Worm (Caenorhabditis elegans): Measurements from ENCODE around the gene C08B6.11.

Gene C08B6.11

ce11 chrV:10072721-10073120 is 34.7 kb upstream of the C08B6.11 start:
- TF ChIP-seq R02D3.7 (tag; optimal IDR thresholded peaks at IDR 0.05) = no peak
- TF ChIP-seq lin-39 (tag; optimal IDR thresholded peaks at IDR 0.05) = no peak
- no peak for TF ChIP-seq peb-1 (tag; optimal IDR thresholded peaks at IDR 0.05)
- no peak for TF ChIP-seq dmd-4 (tag; optimal IDR thresholded peaks at IDR 0.05)
- TF ChIP-seq F13H6.1 (tag; optimal IDR thresholded peaks at IDR 0.05) = no peak
- TF ChIP-seq lin-13 (GFP tag; optimal IDR thresholded peaks at IDR 0.05) = no peak
- TF ChIP-seq nhr-11 (tag; optimal IDR thresholded peaks at IDR 0.05) = no peak
- no peak for TF ChIP-seq nhr-6 (tag; optimal IDR thresholded peaks at IDR 0.05)
- no peak for TF ChIP-seq elt-1 (tag; optimal IDR thresholded peaks at IDR 0.05)
- no peak for TF ChIP-seq nhr-77 (tag; optimal IDR thresholded peaks at IDR 0.05)
- TF ChIP-seq blmp-1 (tag; optimal IDR thresholded peaks at IDR 0.05; ENCODE audit: insufficient read depth) = no peak
- no peak for TF ChIP-seq sem-4 (tag; optimal IDR thresholded peaks at IDR 0.05)
- no peak for TF ChIP-seq sma-9 (GFP tag; optimal IDR thresholded peaks at IDR 0.05)
- no peak for TF ChIP-seq sma-9 (tag; optimal IDR thresholded peaks at IDR 0.05)
- TF ChIP-seq mbf-1 (tag; optimal IDR thresholded peaks at IDR 0.05) = no peak
- no peak for TF ChIP-seq alr-1 (tag; optimal IDR thresholded peaks at IDR 0.05)
- TF ChIP-seq mdl-1 (tag; optimal IDR thresholded peaks at IDR 0.05) = no peak
- TF ChIP-seq unc-55 (GFP tag; optimal IDR thresholded peaks at IDR 0.05) = no peak
- no peak for TF ChIP-seq ztf-1 (GFP tag; conservative IDR thresholded peaks at IDR 0.05)

ce11 chrV:10073793-10074192 is 33.6 kb upstream of the C08B6.11 start, which contains the start of gene F57A8.6:
Gene F57A8.6 (minus strand): TSS chrV:10073893.
- no peak for TF ChIP-seq nhr-21 (tag; optimal IDR thresholded peaks at IDR 0.05)
- no peak for TF ChIP-seq egl-27 (tag; optimal IDR thresholded peaks at IDR 0.05)
- TF ChIP-seq nhr-11 (tag; optimal IDR thresholded peaks at IDR 0.05) = no peak
- TF ChIP-seq ZK546.5 (tag; optimal IDR thresholded peaks at IDR 0.05) = no peak
- no peak for TF ChIP-seq snpc-4 (tag; optimal IDR thresholded peaks at IDR 0.05)
- TF ChIP-seq skn-1 (tag; optimal IDR thresholded peaks at IDR 0.05) = no peak
- TF ChIP-seq sma-9 (GFP tag; optimal IDR thresholded peaks at IDR 0.05) = no peak
- no peak for TF ChIP-seq sma-9 (tag; optimal IDR thresholded peaks at IDR 0.05)
- TF ChIP-seq ama-1 (optimal IDR thresholded peaks at IDR 0.05) = no peak
- TF ChIP-seq sem-4 (tag; optimal IDR thresholded peaks at IDR 0.05) = no peak
- no peak for TF ChIP-seq lin-13 (GFP tag; optimal IDR thresholded peaks at IDR 0.05)
- no peak for TF ChIP-seq lin-11 (tag; optimal IDR thresholded peaks at IDR 0.05)
- TF ChIP-seq mab-5 (tag; optimal IDR thresholded peaks at IDR 0.05) = no peak
- TF ChIP-seq nhr-23 (tag; optimal IDR thresholded peaks at IDR 0.05) = no peak
- no peak for TF ChIP-seq nhr-6 (tag; optimal IDR thresholded peaks at IDR 0.05)
- no peak for TF ChIP-seq dmd-4 (tag; optimal IDR thresholded peaks at IDR 0.05)
- no peak for TF ChIP-seq nhr-129 (tag; optimal IDR thresholded peaks at IDR 0.05)
- TF ChIP-seq ztf-11 (tag; optimal IDR thresholded peaks at IDR 0.05) = no peak
- TF ChIP-seq mbf-1 (tag; optimal IDR thresholded peaks at IDR 0.05) = no peak
- no peak for TF ChIP-seq unc-39 (tag; optimal IDR thresholded peaks at IDR 0.05)

ce11 chrV:10075441-10075840 is 32.0 kb upstream of the C08B6.11 start, which contains the start of gene F57A8.7:
Gene F57A8.7 (plus strand): TSS chrV:10075741.
- no peak for TF ChIP-seq Y55F3AM.14 (GFP tag; optimal IDR thresholded peaks at IDR 0.05)
- no peak for TF ChIP-seq zag-1 (tag; optimal IDR thresholded peaks at IDR 0.05)
- no peak for TF ChIP-seq mab-5 (tag; optimal IDR thresholded peaks at IDR 0.05)
- TF ChIP-seq egl-27 (tag; optimal IDR thresholded peaks at IDR 0.05) = no peak
- no peak for TF ChIP-seq sma-9 (GFP tag; optimal IDR thresholded peaks at IDR 0.05)
- TF ChIP-seq sma-9 (tag; optimal IDR thresholded peaks at IDR 0.05) = no peak
- TF ChIP-seq ama-1 (optimal IDR thresholded peaks at IDR 0.05) = no peak
- TF ChIP-seq lin-11 (tag; optimal IDR thresholded peaks at IDR 0.05) = no peak
- TF ChIP-seq snpc-4 (tag; optimal IDR thresholded peaks at IDR 0.05) = no peak
- no peak for TF ChIP-seq mdl-1 (tag; optimal IDR thresholded peaks at IDR 0.05)
- no peak for TF ChIP-seq F13H6.1 (tag; optimal IDR thresholded peaks at IDR 0.05)
- TF ChIP-seq mbf-1 (tag; optimal IDR thresholded peaks at IDR 0.05) = no peak
- TF ChIP-seq lsy-2 (tag; optimal IDR thresholded peaks at IDR 0.05) = no peak
- TF ChIP-seq sem-4 (tag; optimal IDR thresholded peaks at IDR 0.05) = no peak
- TF ChIP-seq nhr-77 (tag; optimal IDR thresholded peaks at IDR 0.05) = no peak
- TF ChIP-seq nhr-237 (tag; optimal IDR thresholded peaks at IDR 0.05) = no peak
- no peak for TF ChIP-seq ZK546.5 (tag; optimal IDR thresholded peaks at IDR 0.05)
- TF ChIP-seq R02D3.7 (tag; optimal IDR thresholded peaks at IDR 0.05) = no peak

- TF ChIP-seq blmp-1 (tag; optimal IDR thresholded peaks at IDR 0.05; ENCODE audit: insufficient read depth) (no peak), nhr-6 (tag; optimal IDR thresholded peaks at IDR 0.05) (no peak), elt-1 (tag; optimal IDR thresholded peaks at IDR 0.05) (no peak)
These were observed 29.2 kb upstream of the C08B6.11 start, which contains the start of gene R04B5.1 for ce11 chrV:10078244-10078643. Gene R04B5.1 (minus strand): TSS chrV:10078344.
